Worm (Caenorhabditis elegans): ENCODE data around the gene srbc-48.

ce11 chrV:15815962-15816432, 4.1 kb upstream of the srbc-48 start, which contains the start of the genes fbxa-69 and F54B8.4:
- TF ChIP-seq cog-1 (tag; optimal IDR thresholded peaks at IDR 0.05) (no peak), flt-1 (GFP tag; IDR thresholded peaks at IDR 0.05) (no peak), tab-1 (GFP tag; IDR thresholded peaks at IDR 0.05) (no peak), klf-2 (GFP tag; conservative IDR thresholded peaks at IDR 0.05) (no peak), med-1 (GFP tag; optimal IDR thresholded peaks at IDR 0.05; ENCODE audit: insufficient read depth) (no peak)
